Worm (Caenorhabditis elegans) whole organism, L1 larva: Measurements from ENCODE around the gene mrpl-53.

ENCODE experiments used
- C04F5.9 ChIP-seq: sonication (generic microtip); optimal IDR thresholded peaks from 2 replicates; lab custom pipeline; 2016; ENCODE audit warnings: missing genetic modification characterization, missing compliant biosample characterization
- Y116A8C.19 ChIP-seq: sonication (generic microtip); optimal IDR thresholded peaks from 2 replicates; lab custom pipeline; 2016; ENCODE audit warnings: missing compliant biosample characterization, missing genetic modification characterization, borderline replicate concordance
- aha-1 ChIP-seq: fragments of 150-350 bp; optimal IDR thresholded peaks from 2 replicates; lab custom pipeline; 2014; ENCODE audit warnings: missing biosample characterization, missing genetic modification characterization
- alr-1 ChIP-seq: fragments of 200-800 bp; sonication (Bioruptor generic); optimal IDR thresholded peaks from 2 replicates; lab custom pipeline; 2018; ENCODE audit warnings: borderline replicate concordance, mild to moderate bottlenecking, missing genetic modification characterization, missing compliant biosample characterization
- ama-1 ChIP-seq: fragments of 150-350 bp; optimal IDR thresholded peaks from 2 replicates; lab custom pipeline; 2014
- blmp-1 ChIP-seq: fragments of 150-350 bp; optimal IDR thresholded peaks from 2 replicates; lab custom pipeline; 2014; ENCODE audit warnings: missing biosample characterization, missing genetic modification characterization
- ceh-8 ChIP-seq: fragments of 200-800 bp; sonication (Bioruptor generic); optimal IDR thresholded peaks from 2 replicates; lab custom pipeline; 2018; ENCODE audit warnings: mild to moderate bottlenecking, missing genetic modification characterization, moderate library complexity, missing compliant biosample characterization
- ceh-90 ChIP-seq: sonication (generic microtip); optimal IDR thresholded peaks from 2 replicates; lab custom pipeline; 2016; ENCODE audit warnings: missing genetic modification characterization, missing compliant biosample characterization
- dsc-1 ChIP-seq: sonication (generic microtip); optimal IDR thresholded peaks from 2 replicates; lab custom pipeline; 2016; ENCODE audit warnings: mild to moderate bottlenecking, missing genetic modification characterization, missing compliant biosample characterization
- efl-1 ChIP-seq, 4 experiments: fragments of 150-350 bp; optimal IDR thresholded peaks in 3 of 4; peaks in 1 of 4; 1 replicate in 1 of 4; 2 replicates in 3 of 4; lab custom pipeline; 2014; ENCODE audit warnings: missing biosample characterization in 2 of 4, missing genetic modification characterization in 2 of 4, missing genetic modification reagents in 2 of 4
- egl-27 ChIP-seq, 2 experiments: fragments of 150-350 bp in 1 of 2; sonication (generic microtip); optimal IDR thresholded peaks; 3 replicates each; lab custom pipeline; 2017 to 2018; ENCODE audit warnings: missing biosample characterization in 2 of 2, missing genetic modification characterization in 2 of 2, missing genetic modification reagents in 2 of 2
- elt-2 ChIP-seq: sonication (generic microtip); optimal IDR thresholded peaks from 2 replicates; lab custom pipeline; 2016; ENCODE audit warnings: missing genetic modification characterization, mild to moderate bottlenecking, inconsistent platforms, missing compliant biosample characterization, missing genetic modification reagents
- ets-5 ChIP-seq: fragments of 200-800 bp; sonication (Bioruptor generic); IDR thresholded peaks from 2 replicates; pipeline ENCODE4 v1.3.6; 2022; ENCODE audit warnings: missing genetic modification characterization, missing compliant biosample characterization
- fkh-10 ChIP-seq: sonication (generic microtip); optimal IDR thresholded peaks from 2 replicates; lab custom pipeline; 2017; ENCODE audit warnings: missing biosample characterization, missing genetic modification reagents, missing genetic modification characterization
- fkh-4 ChIP-seq: sonication (generic microtip); optimal IDR thresholded peaks from 2 replicates; lab custom pipeline; 2016; ENCODE audit warnings: missing compliant biosample characterization, missing genetic modification characterization, borderline replicate concordance
- fkh-8 ChIP-seq: sonication (generic microtip); optimal IDR thresholded peaks from 2 replicates; lab custom pipeline; 2016; ENCODE audit warnings: mild to moderate bottlenecking, missing genetic modification characterization, missing compliant biosample characterization
- fos-1 ChIP-seq: fragments of 150-350 bp; optimal IDR thresholded peaks from 2 replicates; lab custom pipeline; 2014; ENCODE audit warnings: missing biosample characterization, missing genetic modification characterization
- isw-1 ChIP-seq: fragments of 200-800 bp; sonication (Bioruptor generic); IDR thresholded peaks from 2 replicates; pipeline ENCODE4 v1.3.6; 2022; ENCODE audit warnings: missing genetic modification characterization, missing compliant biosample characterization
- lin-14 ChIP-seq: fragments of 200-800 bp; sonication (Bioruptor generic); optimal IDR thresholded peaks from 2 replicates; lab custom pipeline; 2018; ENCODE audit warnings: mild to moderate bottlenecking, missing genetic modification characterization, moderate library complexity, missing compliant biosample characterization
- lin-15B ChIP-seq: fragments of 150-350 bp; sonication (generic microtip); optimal IDR thresholded peaks from 3 replicates; lab custom pipeline; 2014; ENCODE audit warnings: missing biosample characterization, missing genetic modification characterization
- lin-35 ChIP-seq, 2 experiments: fragments of 150-350 bp; optimal IDR thresholded peaks; 2 replicates each; lab custom pipeline; 2014; ENCODE audit warnings: missing biosample characterization in 2 of 2, missing genetic modification characterization in 2 of 2, missing genetic modification reagents in 2 of 2
- lsy-2 ChIP-seq, 2 experiments: fragments of 150-350 bp; optimal IDR thresholded peaks; 2 replicates each; lab custom pipeline; 2014; ENCODE audit warnings: missing biosample characterization in 2 of 2, missing genetic modification characterization in 2 of 2
- mab-9 ChIP-seq: fragments of 200-800 bp; sonication (Bioruptor generic); IDR thresholded peaks from 2 replicates; pipeline ENCODE4 v1.3.6; 2022; ENCODE audit warnings: missing genetic modification reagents, missing genetic modification characterization, missing compliant biosample characterization
- mef-2 ChIP-seq: fragments of 150-350 bp; optimal IDR thresholded peaks from 2 replicates; lab custom pipeline; 2014; ENCODE audit warnings: missing biosample characterization, missing genetic modification characterization
- mep-1 ChIP-seq: fragments of 150-350 bp; optimal IDR thresholded peaks from 2 replicates; lab custom pipeline; 2014; ENCODE audit warnings: missing biosample characterization, missing genetic modification characterization
- nhr-11 ChIP-seq: fragments of 150-350 bp; optimal IDR thresholded peaks from 2 replicates; lab custom pipeline; 2014; ENCODE audit warnings: missing biosample characterization, missing genetic modification characterization
- nhr-19 ChIP-seq: fragments of 200-800 bp; sonication (Bioruptor generic); conservative IDR thresholded peaks from 2 replicates; pipeline ENCODE4 v1.3.6; 2022; ENCODE audit warnings: missing genetic modification characterization, missing compliant biosample characterization
- nhr-28 ChIP-seq: fragments of 150-350 bp; optimal IDR thresholded peaks from 2 replicates; lab custom pipeline; 2014; ENCODE audit warnings: missing biosample characterization, missing genetic modification characterization
- nhr-47 ChIP-seq: sonication (generic microtip); optimal IDR thresholded peaks from 2 replicates; lab custom pipeline; 2016; ENCODE audit warnings: mild to moderate bottlenecking, missing genetic modification characterization, moderate library complexity, missing compliant biosample characterization
- nhr-71 ChIP-seq: sonication (generic microtip); optimal IDR thresholded peaks from 2 replicates; lab custom pipeline; 2016; ENCODE audit warnings: mild to moderate bottlenecking, missing genetic modification characterization, moderate library complexity, missing compliant biosample characterization
- nhr-76 ChIP-seq: sonication (generic microtip); optimal IDR thresholded peaks from 2 replicates; lab custom pipeline; 2017; ENCODE audit warnings: missing biosample characterization, missing genetic modification characterization
- nhr-85 ChIP-seq: sonication (generic microtip); peaks from one replicate; lab custom pipeline; 2016; ENCODE audit warnings: missing genetic modification characterization, inconsistent platforms, missing compliant biosample characterization
- pag-3 ChIP-seq: sonication (generic microtip); optimal IDR thresholded peaks from 2 replicates; lab custom pipeline; 2017; ENCODE audit warnings: missing genetic modification characterization, mild to moderate bottlenecking, missing compliant biosample characterization, antibody characterized with exemption, borderline replicate concordance; ENCODE audit not compliant: insufficient read depth
- pqm-1 ChIP-seq: sonication (generic microtip); optimal IDR thresholded peaks from 3 replicates; lab custom pipeline; 2017; ENCODE audit warnings: missing biosample characterization, missing genetic modification characterization
- rnt-1 ChIP-seq: sonication (generic microtip); optimal IDR thresholded peaks from 2 replicates; lab custom pipeline; 2016; ENCODE audit warnings: mild to moderate bottlenecking, missing genetic modification characterization, moderate library complexity, missing compliant biosample characterization
- snu-23 ChIP-seq: sonication (generic microtip); optimal IDR thresholded peaks from 2 replicates; lab custom pipeline; 2016; ENCODE audit warnings: missing genetic modification characterization, missing compliant biosample characterization
- sox-4 ChIP-seq: sonication (generic microtip); optimal IDR thresholded peaks from 2 replicates; lab custom pipeline; 2016; ENCODE audit warnings: missing genetic modification characterization, missing compliant biosample characterization
- sup-37 ChIP-seq: fragments of 200-800 bp; sonication (Bioruptor generic); optimal IDR thresholded peaks from 2 replicates; lab custom pipeline; 2018; ENCODE audit warnings: mild to moderate bottlenecking, missing genetic modification characterization, missing compliant biosample characterization
- swsn-7 ChIP-seq: sonication (generic microtip); optimal IDR thresholded peaks from 2 replicates; lab custom pipeline; 2016; ENCODE audit warnings: missing genetic modification characterization, missing compliant biosample characterization
- tbx-2 ChIP-seq: sonication (generic microtip); optimal IDR thresholded peaks from 2 replicates; lab custom pipeline; 2016; ENCODE audit warnings: missing genetic modification characterization, missing compliant biosample characterization
- tlp-1 ChIP-seq: fragments of 150-350 bp; optimal IDR thresholded peaks from 2 replicates; lab custom pipeline; 2014; ENCODE audit warnings: missing biosample characterization, missing genetic modification characterization
- unc-30 ChIP-seq: sonication (generic microtip); optimal IDR thresholded peaks from 2 replicates; lab custom pipeline; 2017; ENCODE audit warnings: missing biosample characterization, missing genetic modification characterization
- xbp-1 ChIP-seq: sonication (generic microtip); optimal IDR thresholded peaks from 2 replicates; lab custom pipeline; 2016; ENCODE audit warnings: missing genetic modification characterization, missing compliant biosample characterization
- zip-4 ChIP-seq: fragments of 200-800 bp; sonication (Bioruptor generic); optimal IDR thresholded peaks from 2 replicates; lab custom pipeline; 2018; ENCODE audit warnings: mild to moderate bottlenecking, missing genetic modification characterization, moderate library complexity, missing compliant biosample characterization

Gene mrpl-53

ce11 chrII:9625930-9626329 lies 28.5 kb downstream of the mrpl-53 start:
- TF ChIP-seq nhr-76 (tag; lab: Kevin White, UChicago) = no peak
- TF ChIP-seq nhr-28 (tag; lab: Kevin White, UChicago) = no peak
- no peak for TF ChIP-seq nhr-47
- TF ChIP-seq isw-1 (GFP tag; lab: Robert Waterston, UW) = no peak
- no peak for TF ChIP-seq aha-1
- no peak for TF ChIP-seq sup-37 (GFP tag; lab: Kevin White, UChicago)
- TF ChIP-seq tbx-2 (tag; lab: Kevin White, UChicago) = no peak
- no peak for TF ChIP-seq ama-1 (lab: Kevin White, UChicago)
- no peak for TF ChIP-seq fkh-4 (tag; lab: Kevin White, UChicago)
- no peak for TF ChIP-seq lin-35 (GFP tag; optimal IDR thresholded peaks at IDR 0.05; lab: Kevin White, UChicago)
- no peak for TF ChIP-seq lin-15B (tag; lab: Kevin White, UChicago)
- no peak for TF ChIP-seq sox-4
- TF ChIP-seq swsn-7 (tag; lab: Kevin White, UChicago) = no peak
- TF ChIP-seq nhr-11 (tag; lab: Kevin White, UChicago) = no peak
- TF ChIP-seq nhr-85 (tag; lab: Kevin White, UChicago) = no peak
- no peak for TF ChIP-seq pag-3 (tag; lab: Kevin White, UChicago)
- no peak for TF ChIP-seq fkh-8 (tag; lab: Kevin White, UChicago)
- TF ChIP-seq pqm-1 (tag; lab: Kevin White, UChicago) = no peak
- TF ChIP-seq fkh-10 (GFP tag; lab: Kevin White, UChicago) = no peak
- TF ChIP-seq ets-5 (GFP tag; lab: Robert Waterston, UW) = no peak

- TF ChIP-seq tlp-1 = no peak
- TF ChIP-seq nhr-11 (tag; lab: Kevin White, UChicago) = no peak
- TF ChIP-seq tbx-2 (tag; lab: Kevin White, UChicago) = no peak
- TF ChIP-seq rnt-1 (tag; lab: Kevin White, UChicago) = no peak
- no peak for TF ChIP-seq aha-1
- TF ChIP-seq Y116A8C.19 = no peak
- TF ChIP-seq ets-5 (GFP tag; lab: Robert Waterston, UW) = no peak
These were observed 38.9 kb downstream of the mrpl-53 start, which contains the start of gene ZK1307.7 for ce11 chrII:9636300-9636699. ZK1307.7 (plus strand) TSS chrII:9636600.

ce11 chrII:9644438-9644837 lies 47.0 kb downstream of the mrpl-53 start, which contains the start of gene fzr-1:
fzr-1 (minus strand) TSS chrII:9644466.
- TF ChIP-seq lsy-2 (tag; optimal IDR thresholded peaks at IDR 0.05; lab: Kevin White, UChicago) = no peak
- no peak for TF ChIP-seq fos-1 (tag; lab: Kevin White, UChicago)
- TF ChIP-seq mab-9 = no peak
- TF ChIP-seq nhr-28 (tag; lab: Kevin White, UChicago) = no peak
- TF ChIP-seq zip-4 = no peak
- TF ChIP-seq pqm-1 (tag; lab: Kevin White, UChicago) = no peak
- no peak for TF ChIP-seq snu-23 (GFP tag; lab: Kevin White, UChicago)
- no peak for TF ChIP-seq lin-15B (tag; lab: Kevin White, UChicago)
- TF ChIP-seq lin-35 (GFP tag; optimal IDR thresholded peaks at IDR 0.05; lab: Kevin White, UChicago) = no peak
- TF ChIP-seq fkh-10 (GFP tag; lab: Kevin White, UChicago) = no peak
- TF ChIP-seq ceh-8 (GFP tag; lab: Kevin White, UChicago) = no peak
- no peak for TF ChIP-seq nhr-19
- no peak for TF ChIP-seq mef-2 (tag; lab: Kevin White, UChicago)

DNA sequence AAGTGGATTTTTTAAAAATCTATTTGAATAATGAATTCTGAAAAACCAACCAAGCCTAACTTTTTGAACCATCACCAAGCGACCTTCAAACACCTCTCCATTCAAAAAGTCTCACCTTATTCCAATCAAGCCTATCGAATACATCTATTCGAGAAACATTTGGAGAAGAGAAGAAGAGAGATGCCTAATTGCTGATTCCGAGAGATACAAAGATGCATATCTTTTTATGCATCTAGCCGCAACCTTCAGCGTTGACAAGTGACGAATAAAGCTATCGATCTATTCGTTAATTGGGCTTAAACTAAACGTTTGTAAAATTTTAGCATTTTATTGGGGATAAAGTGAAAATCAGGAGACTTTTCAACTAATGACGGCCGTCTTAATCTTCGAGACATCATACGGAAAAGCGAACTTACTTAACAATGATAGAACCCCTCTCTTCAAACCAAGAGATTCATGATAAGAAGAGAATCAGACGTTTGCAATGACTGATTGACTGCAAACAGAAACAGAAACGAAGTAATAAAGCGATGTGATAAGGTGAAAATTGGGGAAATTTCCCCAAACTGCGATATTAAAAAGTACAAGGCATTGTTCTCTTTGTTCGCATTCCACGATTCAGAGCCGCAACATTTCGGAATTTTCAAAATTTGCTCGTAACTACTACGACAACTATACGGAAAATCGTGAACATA lies 47.7 kb downstream of the mrpl-53 start:
- TF ChIP-seq blmp-1 (tag; lab: Kevin White, UChicago) = peak; percentile 56
- TF ChIP-seq isw-1 (GFP tag; lab: Robert Waterston, UW) = no peak
- no peak for TF ChIP-seq fos-1 (tag; lab: Kevin White, UChicago)
- no peak for TF ChIP-seq dsc-1 (tag; lab: Kevin White, UChicago)
- TF ChIP-seq nhr-71 = no peak
- no peak for TF ChIP-seq lsy-2 (tag; optimal IDR thresholded peaks at IDR 0.05; lab: Kevin White, UChicago)
- TF ChIP-seq unc-30 (tag; lab: Kevin White, UChicago) = no peak
- no peak for TF ChIP-seq ceh-90 (tag; lab: Kevin White, UChicago)
- TF ChIP-seq xbp-1 (tag; lab: Kevin White, UChicago) = no peak
- no peak for TF ChIP-seq Y116A8C.19
- TF ChIP-seq mab-9 = no peak
- no peak for TF ChIP-seq C04F5.9 (tag; lab: Kevin White, UChicago)
- TF ChIP-seq lin-14 (GFP tag; lab: Kevin White, UChicago) = peak; percentile 50
- TF ChIP-seq egl-27 (tag; optimal IDR thresholded peaks at IDR 0.05; lab: Kevin White, UChicago) = no peak
- no peak for TF ChIP-seq swsn-7 (tag; lab: Kevin White, UChicago)
- TF ChIP-seq rnt-1 (tag; lab: Kevin White, UChicago) = peak; percentile 49
- TF ChIP-seq efl-1 (optimal IDR thresholded peaks at IDR 0.05; lab: Kevin White, UChicago) = no peak
- TF ChIP-seq efl-1 (GFP tag; optimal IDR thresholded peaks at IDR 0.05 in 1 of 2; lab: Kevin White, UChicago) = no peak
- no peak for TF ChIP-seq ceh-8 (GFP tag; lab: Kevin White, UChicago)
- no peak for TF ChIP-seq nhr-47
- TF ChIP-seq mep-1 (tag; lab: Kevin White, UChicago) = peak; percentile 48
- TF ChIP-seq alr-1 = no peak
- TF ChIP-seq elt-2 = no peak
